Worm (Caenorhabditis elegans): ENCODE data around the gene T19D12.6.

- TF ChIP-seq egl-27 (tag; optimal IDR thresholded peaks at IDR 0.05) (no peak), fos-1 (tag; optimal IDR thresholded peaks at IDR 0.05) (peak; percentile 87), ama-1 (optimal IDR thresholded peaks at IDR 0.05) (no peak), R02D3.7 (tag; optimal IDR thresholded peaks at IDR 0.05) (no peak), unc-62 (GFP tag; optimal IDR thresholded peaks at IDR 0.05) (no peak), blmp-1 (tag; optimal IDR thresholded peaks at IDR 0.05; ENCODE audit: insufficient read depth) (no peak), mdl-1 (tag; optimal IDR thresholded peaks at IDR 0.05) (no peak), nhr-6 (tag; optimal IDR thresholded peaks at IDR 0.05) (no peak), zag-1 (tag; optimal IDR thresholded peaks at IDR 0.05) (no peak), unc-39 (tag; optimal IDR thresholded peaks at IDR 0.05) (no peak)
Observed at ce11 chrII:6612544-6612943, 30.4 kb downstream of the T19D12.6 start.
